Fruit fly (Drosophila melanogaster): ENCODE data around the gene r2d2.

r2d2 gene

DNA sequence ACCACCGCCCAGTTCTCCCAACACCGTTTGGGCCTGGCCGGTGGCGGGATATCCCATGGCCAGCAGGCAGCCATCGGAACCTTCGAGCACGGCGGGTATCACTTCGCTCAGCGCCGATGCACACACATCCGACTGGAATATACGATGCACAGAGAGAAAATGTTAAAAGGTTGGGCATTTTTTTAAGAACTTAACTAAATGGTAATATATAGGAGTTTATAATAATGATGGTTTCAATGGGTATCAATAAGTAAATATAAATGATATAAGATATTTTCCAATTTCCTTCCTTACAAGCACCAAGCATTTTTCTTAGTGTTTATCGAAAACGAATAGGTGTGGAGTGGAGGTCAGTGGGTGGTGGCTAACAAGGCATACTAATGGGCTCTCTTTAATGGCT, 51.7 kb downstream of the r2d2 start (continued):
- TF ChIP-seq Eip93F (GFP tag; optimal IDR thresholded peaks at IDR 0.05) (no peak), Smox (GFP tag; optimal IDR thresholded peaks at IDR 0.05) (no peak), cyc (GFP tag; optimal IDR thresholded peaks at IDR 0.05) (no peak), net (GFP tag; optimal IDR thresholded peaks at IDR 0.05) (no peak), eg (GFP tag; IDR thresholded peaks at IDR 0.05) (no peak), Hr38 (GFP tag; optimal IDR thresholded peaks at IDR 0.05) (no peak), achi (GFP tag; optimal IDR thresholded peaks at IDR 0.05) (no peak), Met (GFP tag; optimal IDR thresholded peaks at IDR 0.05) (no peak), Blimp-1 (GFP tag; optimal IDR thresholded peaks at IDR 0.05) (no peak), fkh (GFP tag; optimal IDR thresholded peaks at IDR 0.05) (no peak), Ets96B (tag; optimal IDR thresholded peaks at IDR 0.05) (peak; percentile 12), Gug (GFP tag; IDR thresholded peaks at IDR 0.05) (no peak)
